Fruit fly (Drosophila melanogaster) whole organism, wandering third instar larva: ENCODE measurements around the gene CG9784.

Experiments used
- Abd-B ChIP-seq: fragments of >200 bp; optimal IDR thresholded peaks from 2 replicates; lab custom pipeline; 2017; ENCODE audit warnings: missing biosample characterization, missing genetic modification characterization
- CG32264 ChIP-seq: fragments of 200-800 bp; sonication (Bioruptor generic); optimal IDR thresholded peaks from 2 replicates; lab custom pipeline; 2016; ENCODE audit warnings: missing biosample characterization, missing genetic modification characterization
- CG9705 ChIP-seq: fragments of 200-800 bp; sonication (Bioruptor generic); optimal IDR thresholded peaks from 2 replicates; lab custom pipeline; 2018; ENCODE audit warnings: missing biosample characterization, mild to moderate bottlenecking, missing genetic modification characterization
- CrebA ChIP-seq: fragments of 200-800 bp; sonication (Bioruptor generic); optimal IDR thresholded peaks from 2 replicates; lab custom pipeline; 2016; ENCODE audit warnings: missing biosample characterization, mild to moderate bottlenecking, missing genetic modification characterization, borderline replicate concordance
- Dfd ChIP-seq: fragments of >200 bp; optimal IDR thresholded peaks from 2 replicates; lab custom pipeline; 2017; ENCODE audit warnings: missing biosample characterization, missing genetic modification characterization
- Dif ChIP-seq: fragments of 200-275, 200-300 bp; sonication (Bioruptor generic); optimal IDR thresholded peaks from 2 replicates; lab custom pipeline; 2018; ENCODE audit warnings: missing biosample characterization, missing genetic modification characterization; ENCODE audit not compliant: partially characterized antibody
- GATAd ChIP-seq: sonication (Bioruptor generic); optimal IDR thresholded peaks from 2 replicates; lab custom pipeline; 2016; ENCODE audit warnings: missing biosample characterization, missing genetic modification characterization
- HLH106 ChIP-seq: fragments of 200-800 bp; optimal IDR thresholded peaks from 3 replicates; lab custom pipeline; 2019; ENCODE audit warnings: missing biosample characterization, mild to moderate bottlenecking, missing genetic modification characterization, moderate library complexity
- Hr78 ChIP-seq: fragments of >200 bp; optimal IDR thresholded peaks from 2 replicates; lab custom pipeline; 2017; ENCODE audit warnings: missing biosample characterization, missing genetic modification characterization
- Hr83 ChIP-seq: fragments of 200-300 bp; sonication (Bioruptor generic); optimal IDR thresholded peaks from 2 replicates; lab custom pipeline; 2016; ENCODE audit warnings: missing biosample characterization, mild to moderate bottlenecking, missing genetic modification characterization, moderate library complexity; ENCODE audit not compliant: poor library complexity, severe bottlenecking
- Mio ChIP-seq: sonication (Bioruptor generic); optimal IDR thresholded peaks from 2 replicates; lab custom pipeline; 2016; ENCODE audit warnings: missing biosample characterization, missing genetic modification characterization
- Myc ChIP-seq: fragments of >200 bp; optimal IDR thresholded peaks from 2 replicates; lab custom pipeline; 2017
- N ChIP-seq: fragments of >200 bp; optimal IDR thresholded peaks from 2 replicates; lab custom pipeline; 2018; ENCODE audit warnings: missing biosample characterization, missing external identifiers, missing genetic modification characterization
- OdsH ChIP-seq: fragments of 200-800 bp; sonication (Bioruptor generic); optimal IDR thresholded peaks from 2 replicates; lab custom pipeline; 2016; ENCODE audit warnings: missing biosample characterization, mild to moderate bottlenecking, missing genetic modification characterization
- Rel ChIP-seq, 2 experiments: fragments of 200-800 bp; sonication (Bioruptor generic) in 1 of 2; optimal IDR thresholded peaks; 2 replicates in 1 of 2; 3 replicates in 1 of 2; lab custom pipeline; 2016 to 2019; ENCODE audit warnings: mild to moderate bottlenecking in 2 of 2, missing biosample characterization in 2 of 2, missing genetic modification characterization in 2 of 2, moderate library complexity in 1 of 2
- Sp1 ChIP-seq: fragments of 200-800 bp; sonication (Bioruptor generic); optimal IDR thresholded peaks from 3 replicates; lab custom pipeline; 2019; ENCODE audit warnings: missing biosample characterization, mild to moderate bottlenecking, missing genetic modification characterization, moderate library complexity
- Vsx2 ChIP-seq: fragments of 200-300, 225-300 bp; sonication (Bioruptor generic); optimal IDR thresholded peaks from 2 replicates; lab custom pipeline; 2018; ENCODE audit warnings: missing biosample characterization, missing genetic modification characterization; ENCODE audit not compliant: partially characterized antibody
- br ChIP-seq: fragments of 200-800 bp; sonication (Bioruptor generic); optimal IDR thresholded peaks from 2 replicates; lab custom pipeline; 2016; ENCODE audit warnings: missing biosample characterization, missing genetic modification characterization
- brk ChIP-seq: fragments of 200-800 bp; sonication (Bioruptor generic); optimal IDR thresholded peaks from 2 replicates; lab custom pipeline; 2016; ENCODE audit warnings: missing biosample characterization, mild to moderate bottlenecking, missing genetic modification characterization
- dl ChIP-seq, 2 experiments: fragments of 175-275, 200-275 bp in 1 of 2; fragments of 200-275 bp in 1 of 2; sonication (Bioruptor generic); optimal IDR thresholded peaks; lab custom pipeline; 2018; ENCODE audit warnings: mild to moderate bottlenecking in 2 of 2, missing biosample characterization in 2 of 2, missing genetic modification characterization in 2 of 2, moderate library complexity in 2 of 2; ENCODE audit not compliant: partially characterized antibody in 2 of 2, insufficient read depth in 1 of 2
- ey ChIP-seq: fragments of 200-800 bp; sonication (Bioruptor generic); optimal IDR thresholded peaks from 2 replicates; lab custom pipeline; 2016; ENCODE audit warnings: missing biosample characterization, missing genetic modification characterization
- foxo ChIP-seq, 2 experiments: fragments of 200-800 bp; sonication (Bioruptor generic); optimal IDR thresholded peaks; 2 replicates in 1 of 2; 3 replicates in 1 of 2; lab custom pipeline; 2016 to 2017; ENCODE audit warnings: missing biosample characterization in 2 of 2, missing genetic modification characterization in 2 of 2
- fru ChIP-seq: fragments of 200-800 bp; sonication (Bioruptor generic); optimal IDR thresholded peaks from 3 replicates; lab custom pipeline; 2016; ENCODE audit warnings: missing biosample characterization, mild to moderate bottlenecking, missing genetic modification characterization
- h ChIP-seq: fragments of 200-800 bp; sonication (Bioruptor generic); optimal IDR thresholded peaks from 3 replicates; lab custom pipeline; 2016; ENCODE audit warnings: missing biosample characterization, mild to moderate bottlenecking, missing genetic modification characterization
- jim ChIP-seq: fragments of 175-275, 200-325 bp; sonication (Bioruptor generic); optimal IDR thresholded peaks from 2 replicates; lab custom pipeline; 2016; ENCODE audit warnings: missing biosample characterization, mild to moderate bottlenecking, missing genetic modification characterization
- lola ChIP-seq: fragments of >200 bp; optimal IDR thresholded peaks from 2 replicates; lab custom pipeline; 2017; ENCODE audit warnings: missing biosample characterization, missing genetic modification characterization
- psq ChIP-seq: fragments of 200-800 bp; sonication (Bioruptor generic); optimal IDR thresholded peaks from 3 replicates; lab custom pipeline; 2017; ENCODE audit warnings: missing biosample characterization, mild to moderate bottlenecking, missing genetic modification characterization, moderate library complexity
- rgr ChIP-seq: fragments of 200-800 bp; sonication (Bioruptor generic); optimal IDR thresholded peaks from 3 replicates; lab custom pipeline; 2016; ENCODE audit warnings: missing biosample characterization, mild to moderate bottlenecking, missing genetic modification characterization
- sage ChIP-seq: fragments of 200-800 bp; sonication (Bioruptor generic); optimal IDR thresholded peaks from 2 replicates; lab custom pipeline; 2016; ENCODE audit warnings: missing biosample characterization, mild to moderate bottlenecking, missing genetic modification characterization
- tai ChIP-seq: sonication (Bioruptor generic); optimal IDR thresholded peaks from 2 replicates; lab custom pipeline; 2016; ENCODE audit warnings: missing biosample characterization, missing genetic modification characterization
- usp ChIP-seq: fragments of >200 bp; optimal IDR thresholded peaks from 2 replicates; lab custom pipeline; 2017; ENCODE audit warnings: missing biosample characterization, missing genetic modification characterization
- woc ChIP-seq: sonication (Bioruptor generic); optimal IDR thresholded peaks from 2 replicates; lab custom pipeline; 2016; ENCODE audit warnings: missing biosample characterization, mild to moderate bottlenecking, missing genetic modification characterization

CG9784 gene

DNA sequence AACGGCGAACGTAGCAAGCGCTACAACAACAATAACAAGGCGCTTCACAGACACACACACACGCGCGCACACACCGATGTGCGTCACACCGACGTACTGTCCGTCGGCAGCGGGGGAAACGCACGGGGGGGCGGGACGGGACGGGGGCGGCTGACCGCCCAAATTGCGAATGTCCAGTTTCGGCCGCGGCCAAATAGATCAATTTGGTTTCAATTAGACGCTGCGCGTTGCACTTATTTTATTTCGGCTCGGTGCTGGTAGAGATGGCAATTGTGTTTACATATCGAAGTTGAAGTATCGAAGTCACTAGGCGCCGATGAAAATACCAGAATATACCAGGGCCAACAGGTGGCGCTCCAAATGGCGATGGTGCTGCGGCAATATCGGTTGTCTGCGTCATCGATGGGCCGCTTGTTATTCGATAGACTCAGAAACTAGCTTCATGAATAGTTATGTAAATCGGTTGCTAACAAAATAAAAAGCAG, 38.1 kb upstream of the CG9784 start, which contains the start of gene Rok:
Gene Rok (minus strand): TSS at position 309 of the 485 bp plus-strand sequence.
- TF ChIP-seq rgr (no peak), Dfd (GFP tag; lab: Kevin White, UChicago) (peak; percentile 78), CG9705 (GFP tag; lab: Kevin White, UChicago) (no peak), Hr83 (GFP tag; lab: Kevin White, UChicago) (peak; percentile 56), N (GFP tag; lab: Kevin White, UChicago) (peak; percentile 84), Abd-B (GFP tag; lab: Kevin White, UChicago) (peak; percentile 7), sage (no peak), Rel (GFP tag; optimal IDR thresholded peaks at IDR 0.05; lab: Kevin White, UChicago) (no peak), Rel (tag; optimal IDR thresholded peaks at IDR 0.05; lab: Kevin White, UChicago) (peak; percentile 26)

DNA sequence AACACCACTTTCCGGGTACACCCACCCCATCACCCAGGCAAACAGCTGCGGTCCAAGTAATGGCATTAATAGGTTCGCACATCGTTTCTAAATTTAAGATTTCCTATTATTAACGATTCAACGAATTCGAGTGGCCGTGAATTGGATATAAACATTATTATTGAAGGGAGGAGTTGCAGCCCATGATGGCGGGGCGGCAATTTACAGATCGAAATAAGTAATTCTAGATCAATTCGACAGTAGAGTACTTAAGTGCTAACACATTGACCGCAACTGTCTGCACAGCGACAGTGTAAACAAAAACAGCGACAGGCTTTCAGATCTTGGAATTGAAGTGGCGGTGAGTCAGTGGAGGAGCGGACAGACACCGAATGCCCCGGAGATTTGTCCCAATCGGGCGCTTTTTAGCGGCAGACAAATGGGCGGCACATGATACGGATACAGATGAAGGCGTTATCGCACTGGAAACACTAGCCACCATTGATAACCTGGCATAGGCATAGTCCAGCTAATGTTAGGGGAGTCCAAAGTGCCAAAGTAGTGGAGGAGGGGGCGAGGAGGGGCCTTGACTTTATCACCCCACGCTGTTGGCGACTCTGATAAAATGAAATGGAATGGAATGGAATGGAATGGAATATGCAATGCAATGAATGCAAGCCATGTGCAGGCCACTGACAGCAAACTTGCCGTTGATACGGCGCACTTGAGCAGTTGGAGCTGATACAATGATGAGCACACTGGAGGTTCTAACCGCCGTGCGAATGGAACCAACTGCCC, 34.4 kb upstream of the CG9784 start:
- no peak for TF ChIP-seq Sp1 (GFP tag; lab: Kevin White, UChicago)
- TF ChIP-seq CG32264 = no peak
- TF ChIP-seq tai (GFP tag; lab: Kevin White, UChicago) = no peak
- no peak for TF ChIP-seq OdsH (GFP tag; lab: Kevin White, UChicago)
- TF ChIP-seq lola = no peak
- TF ChIP-seq Dfd (GFP tag; lab: Kevin White, UChicago) = no peak
- TF ChIP-seq sage = no peak
- no peak for TF ChIP-seq Mio (GFP tag; lab: Kevin White, UChicago)
- TF ChIP-seq Abd-B (GFP tag; lab: Kevin White, UChicago) = no peak
- TF ChIP-seq, all 38 proteins: peak for 0

DNA sequence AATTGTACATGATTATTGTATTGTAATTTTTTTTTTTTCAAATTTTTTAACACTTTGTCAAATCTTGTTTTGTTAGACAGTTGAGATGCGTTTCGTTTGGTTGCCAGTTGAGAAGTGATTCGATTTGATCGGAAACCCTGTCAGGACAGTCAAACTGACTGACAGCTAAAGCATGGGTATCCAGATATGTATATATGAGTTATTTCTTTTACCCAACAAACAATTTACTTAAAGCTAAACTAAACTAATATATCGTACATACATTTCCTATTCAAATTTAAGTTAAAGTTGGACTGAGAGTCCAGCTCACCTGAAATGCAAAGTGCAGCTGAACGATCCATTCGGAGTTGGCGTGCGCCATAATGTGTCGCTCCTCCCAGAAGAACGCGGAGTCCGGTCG, 33.1 kb upstream of the CG9784 start, which contains the start of gene CG9777:
Gene CG9777 (minus strand): TSS at position 101 of the 400 bp plus-strand sequence.
- no peak for TF ChIP-seq GATAd

DNA sequence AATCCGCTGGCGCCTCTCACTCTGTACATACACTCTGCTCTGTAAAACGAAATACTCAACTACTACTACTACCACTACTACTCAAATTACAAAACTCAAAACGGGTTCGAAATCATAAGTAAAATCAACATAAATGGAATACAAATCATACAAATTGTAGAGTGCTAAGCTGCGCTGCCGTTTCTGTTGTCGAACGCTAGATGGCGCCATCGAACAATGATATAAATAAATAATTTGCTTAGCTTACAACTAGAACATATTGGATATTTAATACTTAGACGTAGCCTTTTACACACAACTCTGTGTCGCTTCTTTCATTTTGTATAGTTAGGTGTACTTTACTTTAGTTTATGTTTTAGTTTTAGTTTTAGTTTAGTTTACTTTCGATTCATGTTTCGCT, 25.5 kb upstream of the CG9784 start:
- TF ChIP-seq ey (GFP tag; lab: Kevin White, UChicago) = no peak
- no peak for TF ChIP-seq h (GFP tag; lab: Kevin White, UChicago)

DNA sequence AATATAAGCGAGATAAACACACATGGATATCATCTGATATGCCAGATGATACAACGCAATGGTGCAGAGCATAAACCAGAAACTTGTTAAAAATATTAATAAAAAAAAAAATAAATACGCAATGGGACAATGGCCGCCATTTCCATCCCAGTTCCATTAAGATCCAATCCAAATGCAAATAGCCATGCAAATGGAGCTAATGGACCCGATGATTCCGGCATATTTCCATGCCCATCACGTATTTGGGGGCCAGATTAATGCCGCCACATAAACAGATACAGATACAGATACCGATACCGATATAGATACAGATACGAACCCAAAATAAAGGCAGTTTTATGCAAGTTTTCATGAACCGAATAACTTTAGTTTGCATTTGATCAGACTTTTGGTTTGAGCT, 24.5 kb upstream of the CG9784 start:
- TF ChIP-seq Hr83 (GFP tag; lab: Kevin White, UChicago) = no peak
- no peak for TF ChIP-seq CrebA (GFP tag; lab: Kevin White, UChicago)
- TF ChIP-seq usp (GFP tag; lab: Kevin White, UChicago) = no peak
- TF ChIP-seq foxo (GFP tag; optimal IDR thresholded peaks at IDR 0.05; lab: Kevin White, UChicago) = no peak
- TF ChIP-seq dl (GFP tag; optimal IDR thresholded peaks at IDR 0.05; lab: Kevin White, UChicago; ENCODE audit: insufficient read depth in 1 of 2, partially characterized antibody in 2 of 2) = no peak
- TF ChIP-seq sage = no peak
- TF ChIP-seq GATAd = no peak
- TF ChIP-seq Rel (GFP tag; optimal IDR thresholded peaks at IDR 0.05; lab: Kevin White, UChicago) = no peak
- no peak for TF ChIP-seq Rel (tag; optimal IDR thresholded peaks at IDR 0.05; lab: Kevin White, UChicago)
- TF ChIP-seq Hr78 (GFP tag; lab: Kevin White, UChicago) = no peak
- no peak for TF ChIP-seq tai (GFP tag; lab: Kevin White, UChicago)

DNA sequence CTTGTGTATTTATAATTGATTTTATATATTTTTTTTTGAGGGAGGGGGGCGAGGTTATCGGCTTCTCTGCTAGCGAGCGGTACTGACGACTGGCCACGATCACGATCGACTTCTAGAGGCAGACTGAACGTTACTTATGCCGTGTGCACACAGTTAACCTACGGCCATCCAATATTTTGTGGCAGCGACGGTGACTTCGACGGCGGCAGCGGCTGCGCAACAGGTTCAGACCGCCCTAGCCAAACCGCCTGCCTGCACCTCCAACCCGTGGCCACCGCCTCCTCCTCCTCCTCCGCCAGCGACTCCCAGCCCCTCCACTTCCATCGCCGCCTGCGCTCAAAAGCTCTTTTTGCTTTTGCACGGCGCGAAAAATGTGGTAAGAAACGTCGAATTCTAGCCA, 22.4 kb upstream of the CG9784 start, which contains the start of gene CG9782:
Gene CG9782 (minus strand): TSS at position 128 of the 400 bp plus-strand sequence.
- no peak for TF ChIP-seq tai (GFP tag; lab: Kevin White, UChicago)
- no peak for TF ChIP-seq N (GFP tag; lab: Kevin White, UChicago)
- TF ChIP-seq HLH106 (tag; lab: Kevin White, UChicago) = no peak
- TF ChIP-seq usp (GFP tag; lab: Kevin White, UChicago) = no peak
- no peak for TF ChIP-seq Myc (lab: Kevin White, UChicago)
- peak; percentile 87 for TF ChIP-seq fru (GFP tag; lab: Kevin White, UChicago)
- TF ChIP-seq Hr83 (GFP tag; lab: Kevin White, UChicago) = no peak
- TF ChIP-seq Hr78 (GFP tag; lab: Kevin White, UChicago) = no peak
- no peak for TF ChIP-seq br
- no peak for TF ChIP-seq Rel (GFP tag; optimal IDR thresholded peaks at IDR 0.05; lab: Kevin White, UChicago)
- no peak for TF ChIP-seq Rel (tag; optimal IDR thresholded peaks at IDR 0.05; lab: Kevin White, UChicago)
- TF ChIP-seq psq = no peak
- TF ChIP-seq dl (GFP tag; optimal IDR thresholded peaks at IDR 0.05; lab: Kevin White, UChicago; ENCODE audit: insufficient read depth in 1 of 2, partially characterized antibody in 2 of 2) = peak in 1 of 2 experiments; percentile 17
- peak; percentile 8 for TF ChIP-seq Vsx2
- no peak for TF ChIP-seq OdsH (GFP tag; lab: Kevin White, UChicago)
- TF ChIP-seq brk (GFP tag; lab: Kevin White, UChicago) = no peak
- TF ChIP-seq CG32264 = no peak
- no peak for TF ChIP-seq lola
- TF ChIP-seq Dif = peak; percentile 21
- peak; percentile 8 for TF ChIP-seq woc (GFP tag; lab: Kevin White, UChicago)
- TF ChIP-seq CG9705 (GFP tag; lab: Kevin White, UChicago) = no peak
- TF ChIP-seq Mio (GFP tag; lab: Kevin White, UChicago) = no peak
- TF ChIP-seq jim (GFP tag; lab: Kevin White, UChicago) = no peak
- TF ChIP-seq ey (GFP tag; lab: Kevin White, UChicago) = no peak
- TF ChIP-seq Sp1 (GFP tag; lab: Kevin White, UChicago) = no peak
- TF ChIP-seq GATAd = no peak
- TF ChIP-seq, all 38 proteins: peak for 5
